Worm (Caenorhabditis elegans): ENCODE results near the gene Y19D2B.1.

DNA sequence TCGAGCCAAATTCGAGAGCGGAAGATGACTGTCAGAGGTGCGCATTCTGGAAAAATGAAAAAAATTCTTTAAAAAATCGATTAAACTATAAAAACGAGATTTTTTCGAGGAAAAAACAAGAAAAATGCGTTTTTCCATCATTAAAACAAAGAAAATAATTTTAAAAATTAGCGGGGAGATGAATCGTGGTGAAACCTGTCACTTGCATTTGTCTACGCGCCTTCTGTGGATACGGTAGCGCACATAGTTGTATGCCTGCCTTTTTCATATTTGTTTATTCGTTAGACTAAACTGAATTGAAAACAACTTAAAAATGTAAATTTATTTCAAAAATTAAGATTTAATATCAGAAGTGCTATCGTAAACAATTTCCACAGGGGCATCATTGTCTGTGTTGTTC, 38.4 kb downstream of the Y19D2B.1 start, which contains the start of gene egg-3:
- TF ChIP-seq dao-5 (tag; optimal IDR thresholded peaks at IDR 0.05), result no peak
- TF ChIP-seq W03F9.2 (tag; optimal IDR thresholded peaks at IDR 0.05), result no peak
- no peak for TF ChIP-seq him-1 (tag; optimal IDR thresholded peaks at IDR 0.05)

All from whole organism, L4/young adult.